Fruit fly (Drosophila melanogaster) whole organism, embryonic: ENCODE results near the gene CG16779.

Source experiments
- ATbp ChIP-seq: fragments of 200-800 bp; sonication (Bioruptor generic); optimal IDR thresholded peaks from 2 replicates; lab custom pipeline; 2017; ENCODE audit warnings: missing biosample characterization, mild to moderate bottlenecking, missing genetic modification characterization, missing genetic modification reagents
- Awh ChIP-seq: fragments of 200-800 bp; sonication (Bioruptor generic); IDR thresholded peaks from 2 replicates; pipeline ENCODE4, ENCODE4 v1.3.6; 2022; ENCODE audit warnings: missing biosample characterization, missing genetic modification characterization
- CG10209 ChIP-seq: fragments of 200-800 bp; sonication (Bioruptor generic); optimal IDR thresholded peaks from 3 replicates; lab custom pipeline; 2017; ENCODE audit warnings: missing biosample characterization, mild to moderate bottlenecking, missing genetic modification characterization, missing genetic modification reagents
- CG11247 ChIP-seq: fragments of 200-800 bp; sonication (Bioruptor generic); IDR thresholded peaks from 2 replicates; pipeline ENCODE4 v1.3.6; 2022; ENCODE audit warnings: missing biosample characterization, missing genetic modification characterization
- CG11696 ChIP-seq: fragments of 200-800 bp; sonication (Bioruptor generic); IDR thresholded peaks from 2 replicates; pipeline ENCODE4 v1.3.6; 2022; ENCODE audit warnings: missing biosample characterization, missing genetic modification characterization
- CG12071 ChIP-seq: fragments of 200-800 bp; sonication (Bioruptor generic); optimal IDR thresholded peaks from 3 replicates; lab custom pipeline; 2018; ENCODE audit warnings: missing biosample characterization, mild to moderate bottlenecking, missing genetic modification characterization
- CG13123 ChIP-seq: fragments of 200-800 bp; sonication (Bioruptor generic); optimal IDR thresholded peaks from 2 replicates; lab custom pipeline; 2016; ENCODE audit warnings: missing biosample characterization, missing genetic modification characterization
- CG13287 ChIP-seq: fragments of 200-800 bp; sonication (Bioruptor generic); IDR thresholded peaks from 2 replicates; pipeline ENCODE4 v1.3.6; 2022; ENCODE audit warnings: missing biosample characterization, missing genetic modification characterization; ENCODE audit not compliant: partially characterized antibody
- CG1603 ChIP-seq: fragments of 200-800 bp; sonication (Bioruptor generic); optimal IDR thresholded peaks from 2 replicates; lab custom pipeline; 2019; ENCODE audit warnings: missing biosample characterization, mild to moderate bottlenecking, missing genetic modification characterization, moderate library complexity
- CG17186 ChIP-seq: fragments of 200-800 bp; sonication (Bioruptor generic); optimal IDR thresholded peaks from 3 replicates; lab custom pipeline; 2017; ENCODE audit warnings: missing biosample characterization, missing genetic modification reagents, missing genetic modification characterization
- CG17829 ChIP-seq: fragments of 200-800 bp; optimal IDR thresholded peaks from 2 replicates; lab custom pipeline; 2019; ENCODE audit warnings: missing biosample characterization, mild to moderate bottlenecking, missing genetic modification characterization, moderate library complexity
- CG2678 ChIP-seq: fragments of 200-800 bp; sonication (Bioruptor generic); optimal IDR thresholded peaks from 3 replicates; lab custom pipeline; 2019; ENCODE audit warnings: missing biosample characterization, mild to moderate bottlenecking, missing genetic modification characterization, moderate library complexity
- CG2712 ChIP-seq: fragments of 200-800 bp; optimal IDR thresholded peaks from 3 replicates; lab custom pipeline; 2019; ENCODE audit warnings: missing biosample characterization, mild to moderate bottlenecking, missing genetic modification characterization, moderate library complexity
- CG2875 ChIP-seq: fragments of 200-800 bp; sonication (Bioruptor generic); optimal IDR thresholded peaks from 2 replicates; lab custom pipeline; 2017; ENCODE audit warnings: missing biosample characterization, mild to moderate bottlenecking, missing genetic modification characterization, missing genetic modification reagents
- CG4854 ChIP-seq: fragments of 200-800 bp; sonication (Bioruptor generic); optimal IDR thresholded peaks from 2 replicates; lab custom pipeline; 2016; ENCODE audit warnings: missing biosample characterization, missing genetic modification characterization, inconsistent platforms
- CG6654 ChIP-seq: fragments of 200-800 bp; sonication (Bioruptor generic); optimal IDR thresholded peaks from 2 replicates; lab custom pipeline; 2017; ENCODE audit warnings: missing biosample characterization, mild to moderate bottlenecking, missing genetic modification characterization
- CG8359 ChIP-seq: fragments of 200-800 bp; sonication (Bioruptor generic); optimal IDR thresholded peaks from 2 replicates; lab custom pipeline; 2017; ENCODE audit warnings: missing biosample characterization, mild to moderate bottlenecking, missing genetic modification characterization, borderline replicate concordance
- D ChIP-seq, 2 experiments: fragments of 200-800 bp in 1 of 2; fragments of >200 bp in 1 of 2; sonication (Bioruptor generic) in 1 of 2; optimal IDR thresholded peaks; 2 replicates in 1 of 2; 3 replicates in 1 of 2; lab custom pipeline; 2017; ENCODE audit warnings: mild to moderate bottlenecking in 1 of 2, missing biosample characterization in 1 of 2, missing genetic modification characterization in 1 of 2, missing genetic modification reagents in 1 of 2
- Ets65A ChIP-seq: fragments of 200-800 bp; sonication (Bioruptor generic); peaks from one replicate; lab custom pipeline; 2016; ENCODE audit warnings: missing biosample characterization, missing genetic modification characterization
- Ets97D ChIP-seq: fragments of 200-800 bp; sonication (Bioruptor generic); optimal IDR thresholded peaks from 3 replicates; lab custom pipeline; 2016; ENCODE audit warnings: missing biosample characterization, missing genetic modification characterization
- Hand ChIP-seq: fragments of 200-800 bp; sonication (Bioruptor generic); optimal IDR thresholded peaks from 2 replicates; lab custom pipeline; 2017; ENCODE audit warnings: mild to moderate bottlenecking, missing biosample characterization, missing genetic modification reagents, missing genetic modification characterization
- Hr51 ChIP-seq, 2 experiments: fragments of 200-800 bp; sonication (Bioruptor generic); optimal IDR thresholded peaks; 2 replicates in 1 of 2; 3 replicates in 1 of 2; lab custom pipeline; 2016 to 2018; ENCODE audit warnings: missing biosample characterization in 2 of 2, missing genetic modification characterization in 2 of 2, mild to moderate bottlenecking in 1 of 2, moderate library complexity in 1 of 2
- Hsf ChIP-seq: fragments of 200-800 bp; sonication (Bioruptor generic); optimal IDR thresholded peaks from 3 replicates; lab custom pipeline; 2016; ENCODE audit warnings: missing biosample characterization, missing genetic modification characterization
- Lim3 ChIP-seq: fragments of 200-800 bp; sonication (Bioruptor generic); IDR thresholded peaks from 2 replicates; pipeline ENCODE4 v1.3.6; 2022; ENCODE audit warnings: missing biosample characterization, missing genetic modification characterization
- Med ChIP-seq: fragments of 200-800 bp; sonication (Bioruptor generic); peaks from one replicate; lab custom pipeline; 2016; ENCODE audit warnings: missing biosample characterization, missing genetic modification characterization, mild to moderate bottlenecking, inconsistent platforms, moderate library complexity
- Meics ChIP-seq: fragments of 200-800 bp; sonication (Bioruptor generic); optimal IDR thresholded peaks from 2 replicates; lab custom pipeline; 2017; ENCODE audit warnings: missing biosample characterization, mild to moderate bottlenecking, missing genetic modification characterization
- NC2β ChIP-seq: fragments of 200-800 bp; sonication (Bioruptor generic); optimal IDR thresholded peaks from 2 replicates; lab custom pipeline; 2016; ENCODE audit warnings: missing biosample characterization, missing genetic modification characterization
- Nf-YC ChIP-seq: fragments of 200-800 bp; optimal IDR thresholded peaks from 3 replicates; lab custom pipeline; 2019; ENCODE audit warnings: missing biosample characterization, mild to moderate bottlenecking, missing genetic modification characterization, moderate library complexity
- Ptx1 ChIP-seq: fragments of 200-800 bp; sonication (Bioruptor generic); IDR thresholded peaks from 2 replicates; pipeline ENCODE4 v1.3.6; 2022; ENCODE audit warnings: missing biosample characterization, missing genetic modification characterization
- Rx ChIP-seq: fragments of 200-800 bp; sonication (Bioruptor generic); IDR thresholded peaks from 2 replicates; pipeline ENCODE4 v1.3.6; 2022; ENCODE audit warnings: missing biosample characterization, missing genetic modification characterization
- Ssrp ChIP-seq: fragments of 200-800 bp; sonication (Bioruptor generic); optimal IDR thresholded peaks from 2 replicates; lab custom pipeline; 2018; ENCODE audit warnings: missing biosample characterization, mild to moderate bottlenecking, missing genetic modification characterization, moderate library complexity
- Trl ChIP-seq, 3 experiments: fragments of >200 bp in 2 of 3; fragments of 200-800 bp in 1 of 3; sonication (Bioruptor generic) in 1 of 3; optimal IDR thresholded peaks; 2 replicates in 1 of 3; 3 replicates in 2 of 3; lab custom pipeline; 2016 to 2017; ENCODE audit warnings: missing biosample characterization in 1 of 3, missing genetic modification characterization in 1 of 3
- Xbp1 ChIP-seq: fragments of 200-800 bp; sonication (Bioruptor generic); optimal IDR thresholded peaks from 3 replicates; lab custom pipeline; 2016; ENCODE audit warnings: missing biosample characterization, mild to moderate bottlenecking, missing genetic modification characterization
- YL-1 ChIP-seq: fragments of 200-800 bp; sonication (Bioruptor generic); optimal IDR thresholded peaks from 3 replicates; lab custom pipeline; 2017; ENCODE audit warnings: missing biosample characterization, mild to moderate bottlenecking, missing genetic modification characterization
- ac ChIP-seq: fragments of 200-800 bp; sonication (Bioruptor generic); optimal IDR thresholded peaks from 3 replicates; lab custom pipeline; 2017; ENCODE audit warnings: missing biosample characterization, mild to moderate bottlenecking, missing genetic modification characterization
- amos ChIP-seq: fragments of 200-800 bp; sonication (Bioruptor generic); IDR thresholded peaks from 2 replicates; pipeline ENCODE4 v1.3.6; 2022; ENCODE audit warnings: missing biosample characterization, missing genetic modification characterization; ENCODE audit not compliant: partially characterized antibody
- dimm ChIP-seq: fragments of 200-800 bp; sonication (Bioruptor generic); IDR thresholded peaks from 2 replicates; pipeline ENCODE4 v1.3.6; 2022; ENCODE audit warnings: missing biosample characterization, missing genetic modification characterization
- disco-r ChIP-seq: fragments of 200-800 bp; sonication (Bioruptor generic); optimal IDR thresholded peaks from 2 replicates; lab custom pipeline; 2016; ENCODE audit warnings: missing biosample characterization, missing genetic modification characterization
- dpn ChIP-seq, 2 experiments: fragments of 200-800 bp; sonication (Bioruptor generic); optimal IDR thresholded peaks; 3 replicates each; lab custom pipeline; 2016; ENCODE audit warnings: missing biosample characterization in 2 of 2, missing genetic modification characterization in 2 of 2
- gem ChIP-seq: fragments of 200-800 bp; sonication (Bioruptor generic); optimal IDR thresholded peaks from 2 replicates; lab custom pipeline; 2019; ENCODE audit warnings: missing biosample characterization, mild to moderate bottlenecking, missing genetic modification characterization, moderate library complexity
- gsb ChIP-seq: fragments of 200-800 bp; sonication (Bioruptor generic); IDR thresholded peaks from 2 replicates; pipeline ENCODE4 v1.3.6; 2022; ENCODE audit warnings: missing biosample characterization, missing genetic modification characterization
- inv ChIP-seq: fragments of 200-800 bp; sonication (Bioruptor generic); IDR thresholded peaks from 2 replicates; pipeline ENCODE4 v1.3.6; 2022; ENCODE audit warnings: missing biosample characterization, missing genetic modification characterization; ENCODE audit not compliant: partially characterized antibody
- jumu ChIP-seq: fragments of 200-800 bp; sonication (Bioruptor generic); optimal IDR thresholded peaks from 3 replicates; lab custom pipeline; 2016; ENCODE audit warnings: missing biosample characterization, missing genetic modification characterization
- kay ChIP-seq: fragments of 200-800 bp; sonication (Bioruptor generic); optimal IDR thresholded peaks from 2 replicates; lab custom pipeline; 2016; ENCODE audit warnings: missing biosample characterization, missing genetic modification characterization
- kni ChIP-seq: fragments of 200-800 bp; sonication (Bioruptor generic); optimal IDR thresholded peaks from 3 replicates; lab custom pipeline; 2017; ENCODE audit warnings: mild to moderate bottlenecking, missing biosample characterization, missing genetic modification reagents, missing genetic modification characterization
- p53 ChIP-seq: fragments of 200-800 bp; sonication (Bioruptor generic); optimal IDR thresholded peaks from 2 replicates; lab custom pipeline; 2016; ENCODE audit warnings: missing biosample characterization, missing genetic modification characterization
- slbo ChIP-seq: fragments of 200-800 bp; sonication (Bioruptor generic); IDR thresholded peaks from 2 replicates; pipeline ENCODE4 v1.3.6; 2022; ENCODE audit warnings: missing biosample characterization, missing genetic modification characterization
- slou ChIP-seq: fragments of 200-800 bp; sonication (Bioruptor generic); optimal IDR thresholded peaks from 3 replicates; lab custom pipeline; 2016; ENCODE audit warnings: missing biosample characterization, missing genetic modification characterization

Gene CG16779

DNA sequence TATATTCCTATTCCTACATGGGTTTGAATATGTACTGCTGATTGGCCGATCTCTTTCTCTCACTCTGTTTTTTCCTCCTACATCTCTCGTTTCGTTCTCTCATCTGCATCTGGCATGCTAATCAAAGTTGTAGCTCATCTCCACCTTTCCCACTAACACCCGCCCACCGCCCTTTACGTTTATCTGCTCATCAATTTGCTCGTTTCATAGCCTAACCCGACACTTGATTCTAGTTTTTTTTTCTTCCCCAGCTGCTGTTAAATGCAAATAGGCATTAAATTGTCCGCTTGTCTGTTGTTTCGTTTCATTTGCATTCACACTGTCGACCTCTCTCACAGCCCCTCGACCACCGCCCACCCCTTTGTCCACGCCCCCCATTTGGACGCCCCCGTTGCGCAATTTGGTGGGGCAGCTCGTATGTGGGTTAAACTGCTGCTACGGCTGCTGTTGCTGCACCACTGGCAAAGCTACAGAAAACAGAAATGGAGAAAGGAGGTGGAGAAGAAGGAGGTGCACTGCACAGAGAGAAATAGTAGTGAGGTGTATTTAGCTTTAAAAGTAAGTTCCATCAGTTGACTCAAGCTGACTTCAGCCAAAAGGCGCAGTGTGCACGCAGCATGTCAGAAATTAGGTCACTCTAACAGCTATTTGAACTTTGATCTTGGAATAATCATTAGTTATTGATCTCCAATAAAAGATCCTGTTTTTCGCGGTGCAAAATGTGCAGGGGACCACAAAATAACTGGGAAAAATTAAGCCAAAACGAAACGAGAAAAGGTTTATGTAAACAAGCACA is 72.8 kb downstream of the CG16779 start (continued):
- TF ChIP-seq Hr51 (GFP tag; optimal IDR thresholded peaks at IDR 0.05; lab: Kevin White, UChicago) = peak in 1 of 2 experiments; percentile 38
- peak; percentile 16 for TF ChIP-seq Ssrp (tag; lab: Kevin White, UChicago)
- peak; percentile 7 to 17 for TF ChIP-seq Trl (optimal IDR thresholded peaks at IDR 0.05; lab: Kevin White, UChicago)
- TF ChIP-seq Trl (GFP tag; optimal IDR thresholded peaks at IDR 0.05; lab: Kevin White, UChicago) = no peak
- TF ChIP-seq CG2678 (tag; lab: Kevin White, UChicago) = peak; percentile 21
- peak; percentile 88 for TF ChIP-seq Ets65A (GFP tag; lab: Kevin White, UChicago)
- peak; percentile 6 to 22 for TF ChIP-seq dpn (GFP tag; optimal IDR thresholded peaks at IDR 0.05; lab: Kevin White, UChicago)
- TF ChIP-seq dimm (GFP tag; lab: Robert Waterston, UW) = no peak
- TF ChIP-seq CG10209 = no peak
- TF ChIP-seq CG2712 (tag; lab: Kevin White, UChicago) = peak; percentile 9
- 0 out of 2 replicates have a peak, but pooled peaks have one; percentile 9 for TF ChIP-seq Awh
- peak; percentile 8; the same call in 1 of the 2 replicates for TF ChIP-seq slbo (GFP tag; lab: Robert Waterston, UW)
- TF ChIP-seq CG8359 (GFP tag; lab: Kevin White, UChicago) = no peak
- TF ChIP-seq CG2875 = peak; percentile 14
- TF ChIP-seq CG1603 (tag; lab: Kevin White, UChicago) = peak; percentile 46
- no peak for TF ChIP-seq Ptx1 (GFP tag; lab: Robert Waterston, UW)
- peak; percentile 74 for TF ChIP-seq Med
- TF ChIP-seq gem (tag; lab: Kevin White, UChicago) = peak; percentile 26

DNA sequence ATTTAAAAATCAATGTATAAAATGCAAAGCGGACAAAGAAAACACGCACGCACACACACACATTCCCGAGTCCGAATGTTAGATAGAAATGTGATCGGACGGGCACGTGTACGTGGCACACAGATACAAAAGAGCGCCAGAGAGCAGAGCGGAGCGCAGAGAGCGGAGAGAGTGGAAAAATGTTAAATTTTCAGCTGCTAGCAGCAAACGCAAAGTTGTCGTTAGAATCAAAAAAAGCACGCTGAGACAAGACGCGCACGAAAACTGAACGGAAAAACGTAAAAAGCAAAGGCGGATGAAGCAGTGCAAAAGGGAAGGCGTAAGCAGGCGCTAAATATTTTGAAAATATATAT is 74.2 kb downstream of the CG16779 start:
- no peak for TF ChIP-seq slou (GFP tag; lab: Kevin White, UChicago)
- TF ChIP-seq D (optimal IDR thresholded peaks at IDR 0.05; lab: Kevin White, UChicago) = no peak
- no peak for TF ChIP-seq D (GFP tag; optimal IDR thresholded peaks at IDR 0.05; lab: Kevin White, UChicago)
- TF ChIP-seq p53 = no peak
- TF ChIP-seq inv (GFP tag; lab: Robert Waterston, UW) = no peak
- no peak for TF ChIP-seq amos (GFP tag; lab: Robert Waterston, UW)
- no peak for TF ChIP-seq Lim3 (GFP tag; lab: Robert Waterston, UW)
- TF ChIP-seq CG13287 = no peak
- no peak for TF ChIP-seq ATbp (GFP tag; lab: Kevin White, UChicago)
- no peak for TF ChIP-seq disco-r
- no peak for TF ChIP-seq kni (GFP tag; lab: Kevin White, UChicago)
- no peak for TF ChIP-seq CG11247 (GFP tag; lab: Robert Waterston, UW)
- TF ChIP-seq CG4854 = no peak
- no peak for TF ChIP-seq CG17186
- no peak for TF ChIP-seq Meics (GFP tag; lab: Kevin White, UChicago)
- no peak for TF ChIP-seq Ets97D (GFP tag; lab: Kevin White, UChicago)
- TF ChIP-seq gsb (GFP tag; lab: Robert Waterston, UW) = no peak
- peak; percentile 70 for TF ChIP-seq ac (GFP tag; lab: Kevin White, UChicago)
- no peak for TF ChIP-seq jumu
- TF ChIP-seq Rx (GFP tag; lab: Robert Waterston, UW) = no peak
- peak; percentile 25 for TF ChIP-seq Hand (GFP tag; lab: Kevin White, UChicago)
- TF ChIP-seq YL-1 (GFP tag; lab: Kevin White, UChicago) = no peak
- TF ChIP-seq kay (GFP tag; lab: Kevin White, UChicago) = no peak
- TF ChIP-seq CG12071 (GFP tag; lab: Kevin White, UChicago) = peak; percentile 49
- TF ChIP-seq Nf-YC (tag; lab: Kevin White, UChicago) = no peak
- TF ChIP-seq CG17829 = no peak
- no peak for TF ChIP-seq CG11696 (GFP tag; lab: Robert Waterston, UW)
- no peak for TF ChIP-seq Hsf
- TF ChIP-seq CG13123 (GFP tag; lab: Kevin White, UChicago) = no peak
- peak; percentile 17 for TF ChIP-seq Xbp1 (GFP tag; lab: Kevin White, UChicago)
- TF ChIP-seq NC2β = peak; percentile 31
- no peak for TF ChIP-seq CG6654 (GFP tag; lab: Kevin White, UChicago)
